Worm (Caenorhabditis elegans): ENCODE measurements around the gene F53B7.4.

- TF ChIP-seq egl-27 (tag; optimal IDR thresholded peaks at IDR 0.05) (no peak), lin-11 (tag; optimal IDR thresholded peaks at IDR 0.05) (no peak), nhr-6 (tag; optimal IDR thresholded peaks at IDR 0.05) (no peak), ztf-11 (tag; optimal IDR thresholded peaks at IDR 0.05) (no peak), ZK546.5 (tag; optimal IDR thresholded peaks at IDR 0.05) (no peak), mdl-1 (tag; optimal IDR thresholded peaks at IDR 0.05) (no peak)
Observed at ce11 chrV:11048678-11049077, 46.3 kb upstream of the F53B7.4 start, which contains the start of gene srh-74.

Measured in whole organism, L2 larva.